Worm (Caenorhabditis elegans): ENCODE data around the gene lon-1.
A peak's percentile ranks its signal among the peaks of the same experiment; 100 is the strongest.

The lon-1 gene

DNA sequence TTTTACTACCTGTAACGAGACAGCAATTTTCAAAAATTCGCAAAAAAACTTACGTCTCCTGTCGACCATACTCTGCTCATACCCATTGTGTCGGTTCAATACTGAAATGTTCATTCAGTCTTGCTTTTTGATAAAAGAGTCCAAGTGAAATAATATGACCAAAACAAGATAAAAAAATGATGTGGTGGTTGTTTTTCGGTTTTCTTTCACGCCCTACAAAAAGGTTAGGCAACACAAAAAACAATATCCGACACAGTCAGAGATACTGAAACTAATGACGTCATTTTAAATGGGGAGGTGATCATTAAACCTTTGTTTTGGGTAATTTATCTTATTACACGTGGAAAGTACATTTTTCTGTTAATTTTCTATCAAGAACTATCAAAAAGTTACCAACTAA is 20.9 kb downstream of the lon-1 start, which contains the start of gene R02F2.8:
TSS of gene R02F2.8 (minus strand) at position 101 of the 400 bp plus-strand sequence.
- TF ChIP-seq nfya-1 (tag; optimal IDR thresholded peaks at IDR 0.05; ENCODE audit: borderline replicate concordance, insufficient read depth), result no peak
- no peak for TF ChIP-seq zim-3 (tag; optimal IDR thresholded peaks at IDR 0.05)
- TF ChIP-seq hlh-26 (GFP tag; conservative IDR thresholded peaks at IDR 0.05), result no peak

DNA sequence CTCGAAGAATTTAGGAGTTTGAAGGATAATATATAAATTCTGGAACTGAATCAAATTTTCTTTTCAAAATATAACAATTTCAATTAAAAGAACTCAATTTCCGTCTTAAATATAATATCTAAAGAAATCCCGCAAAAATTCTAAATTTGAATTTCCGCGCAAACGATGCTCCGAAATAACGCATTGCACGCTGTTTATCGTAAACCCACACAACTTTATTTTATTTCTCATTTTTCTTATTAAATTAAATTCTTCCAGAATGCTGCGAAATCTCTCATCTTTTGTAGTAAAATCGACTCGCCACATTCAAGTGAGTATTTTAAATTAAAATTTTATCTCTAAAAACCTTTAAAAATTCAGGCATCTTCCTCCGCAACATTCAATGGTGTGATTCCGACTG is 24.7 kb downstream of the lon-1 start, which contains the start of gene R02F2.9:
TSS of gene R02F2.9 (plus strand) at position 218 of the 400 bp plus-strand sequence.
- TF ChIP-seq ccch-3 (GFP tag; optimal IDR thresholded peaks at IDR 0.05), result no peak
- TF ChIP-seq hsf-1 (GFP tag; IDR thresholded peaks at IDR 0.05), result no peak
- TF ChIP-seq attf-5 (GFP tag; optimal IDR thresholded peaks at IDR 0.05), result no peak
- TF ChIP-seq dpl-1 (GFP tag; optimal IDR thresholded peaks at IDR 0.05), result peak; percentile 35
- peak; percentile 44 for TF ChIP-seq efl-1 (GFP tag; optimal IDR thresholded peaks at IDR 0.05)
- no peak for TF ChIP-seq hrde-1 (tag; optimal IDR thresholded peaks at IDR 0.05; ENCODE audit: borderline replicate concordance)
- TF ChIP-seq B0336.3 (GFP tag; IDR thresholded peaks at IDR 0.05), result no peak
- TF ChIP-seq nhr-80 (tag; optimal IDR thresholded peaks at IDR 0.05), result no peak
- TF ChIP-seq him-1 (tag; optimal IDR thresholded peaks at IDR 0.05), result peak; percentile 27
- TF ChIP-seq attf-3 (GFP tag; conservative IDR thresholded peaks at IDR 0.05), result peak; percentile 95
- TF ChIP-seq lin-54 (GFP tag; optimal IDR thresholded peaks at IDR 0.05), result peak; percentile 60
- peak in 1 of 3 experiments; percentile 78 for TF ChIP-seq lin-35 (GFP tag; optimal IDR thresholded peaks at IDR 0.05)
- TF ChIP-seq Y53G8AR.9 (GFP tag; conservative IDR thresholded peaks at IDR 0.05), result no peak

DNA sequence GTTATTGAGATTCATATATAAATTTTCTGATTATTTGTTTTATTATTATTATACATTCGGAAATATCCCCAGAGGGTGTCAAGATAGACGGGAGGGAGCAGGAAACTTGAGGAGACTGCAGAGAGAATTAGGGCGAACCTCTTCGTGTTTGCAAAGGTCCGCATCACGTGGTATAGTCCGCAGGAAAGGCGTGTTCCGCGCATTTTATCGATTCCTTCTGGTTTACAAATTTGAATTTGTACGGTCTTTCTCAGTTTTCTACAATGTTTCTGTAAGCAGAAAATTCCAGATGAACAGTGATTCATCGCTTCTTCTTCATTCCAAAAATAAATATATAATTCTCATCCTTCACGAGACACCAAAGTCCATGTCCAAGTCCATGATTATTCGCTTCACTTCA is 25.7 kb downstream of the lon-1 start:
- TF ChIP-seq F10E7.11 (tag; optimal IDR thresholded peaks at IDR 0.05) (no peak), athp-1 (tag; optimal IDR thresholded peaks at IDR 0.05) (no peak), B0336.3 (GFP tag; IDR thresholded peaks at IDR 0.05) (no peak)

DNA sequence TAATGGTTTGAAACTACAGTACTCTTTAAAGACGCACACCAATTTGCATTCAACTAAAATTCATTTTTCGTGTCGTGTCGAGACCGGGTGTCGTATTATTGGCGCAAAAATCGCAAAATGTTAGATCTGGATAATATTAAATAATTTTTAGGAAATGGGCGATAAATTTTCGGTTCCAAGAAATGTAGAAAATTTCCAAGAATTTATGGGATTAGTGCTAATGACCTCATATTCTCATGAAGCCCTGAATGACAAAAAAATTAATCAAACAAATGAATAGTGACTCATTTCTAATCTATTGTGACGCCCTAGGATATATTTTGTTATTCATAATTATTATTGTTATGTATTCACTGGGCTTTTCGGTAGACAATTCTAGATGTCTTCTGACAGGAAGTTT is 26.5 kb downstream of the lon-1 start:
- TF ChIP-seq cebp-2 (GFP tag; IDR thresholded peaks at IDR 0.05), result no peak
- no peak for TF ChIP-seq sea-2 (GFP tag; IDR thresholded peaks at IDR 0.05)
- no peak for TF ChIP-seq mes-4 (tag; optimal IDR thresholded peaks at IDR 0.05)

DNA sequence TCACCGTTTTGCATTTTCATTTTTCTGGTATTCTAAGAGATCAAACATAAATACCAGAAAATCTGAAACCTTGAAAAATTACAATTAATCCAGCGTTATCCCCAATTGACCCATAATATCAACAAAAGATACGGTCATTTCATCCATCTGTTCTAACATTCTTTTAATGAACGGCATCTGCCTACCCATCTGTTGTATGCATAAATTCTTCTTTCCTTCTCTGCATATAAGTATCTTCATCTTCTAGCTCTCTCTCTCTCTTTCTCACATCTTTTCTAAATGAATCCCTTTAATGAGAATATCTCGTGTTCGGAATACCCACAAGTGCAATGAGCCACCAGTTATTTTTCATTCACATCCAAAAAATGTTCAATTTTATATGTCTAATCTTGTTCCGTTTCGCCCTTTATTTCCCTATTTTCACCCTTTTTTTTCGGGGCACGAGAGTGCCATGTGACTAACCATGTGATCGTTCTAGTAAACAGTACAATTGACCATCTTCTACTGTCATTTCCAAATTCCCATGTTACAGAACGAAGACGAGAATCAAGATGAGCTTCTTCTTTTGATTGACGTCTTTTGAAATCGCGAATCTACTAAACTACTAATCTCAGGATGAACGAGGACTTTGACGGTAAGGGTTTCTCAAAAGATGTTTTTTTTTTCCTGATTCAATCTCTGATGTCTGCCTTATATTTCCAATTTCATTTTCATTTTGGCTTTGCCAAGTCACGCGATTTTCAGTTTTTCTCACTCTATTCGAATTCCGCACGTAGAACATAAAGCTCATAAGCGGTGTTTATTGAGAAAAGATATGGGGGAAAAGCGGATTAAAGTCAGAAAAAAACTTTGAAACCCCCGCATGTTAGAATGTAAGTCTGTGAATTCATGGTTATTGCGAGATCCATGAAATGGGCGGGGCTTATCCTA is 27.3 kb downstream of the lon-1 start, which contains the start of gene R02F2.1:
TSS of gene R02F2.1 (plus strand) at position 528 of the 930 bp plus-strand sequence.
- TF ChIP-seq nhr-80 (tag; optimal IDR thresholded peaks at IDR 0.05) (peak; percentile 18), gei-17 (GFP tag; optimal IDR thresholded peaks at IDR 0.05) (peak; percentile 30), madf-3 (GFP tag; IDR thresholded peaks at IDR 0.05) (0 out of 2 replicates have a peak, but pooled peaks have one; percentile 23), tlf-1 (GFP tag; optimal IDR thresholded peaks at IDR 0.05) (peak; percentile 45), lin-26 (GFP tag; IDR thresholded peaks at IDR 0.05) (peak; percentile 66; the same call in 1 of the 2 replicates), tbp1 (GFP tag; optimal IDR thresholded peaks at IDR 0.05) (peak; percentile 25), ceh-79 (tag; optimal IDR thresholded peaks at IDR 0.05) (no peak), lag-1 (GFP tag; IDR thresholded peaks at IDR 0.05) (no peak), ama-1 (optimal IDR thresholded peaks at IDR 0.05) (peak; percentile 62), ama-1 (GFP tag; optimal IDR thresholded peaks at IDR 0.05) (no peak), F37B4.10 (GFP tag; IDR thresholded peaks at IDR 0.05) (no peak), ztf-26 (tag; optimal IDR thresholded peaks at IDR 0.05) (peak; percentile 39), cebp-1 (GFP tag; IDR thresholded peaks at IDR 0.05) (0 out of 2 replicates have a peak, but pooled peaks have one; percentile 26), cebp-1 (tag; optimal IDR thresholded peaks at IDR 0.05) (peak; percentile 67)

Data from whole organism, young adult.